Fruit fly (Drosophila melanogaster): ENCODE results near the gene nej.

- no peak for TF ChIP-seq CG15710 (tag; optimal IDR thresholded peaks at IDR 0.05)
- no peak for TF ChIP-seq D1 (tag; optimal IDR thresholded peaks at IDR 0.05)
- no peak for TF ChIP-seq Ets98B (GFP tag; IDR thresholded peaks at IDR 0.05)
- no peak for TF ChIP-seq CG14655 (GFP tag; optimal IDR thresholded peaks at IDR 0.05)
- TF ChIP-seq EcR (GFP tag; optimal IDR thresholded peaks at IDR 0.05): no peak
- TF ChIP-seq Pif1B (GFP tag; optimal IDR thresholded peaks at IDR 0.05): no peak
- TF ChIP-seq CG10348 (GFP tag; IDR thresholded peaks at IDR 0.05): no peak
- no peak for TF ChIP-seq Pif1A (GFP tag; optimal IDR thresholded peaks at IDR 0.05)
- no peak for TF ChIP-seq CG4496 (GFP tag; IDR thresholded peaks at IDR 0.05)
- TF ChIP-seq Snoo (tag; optimal IDR thresholded peaks at IDR 0.05): no peak
- TF ChIP-seq CG17806 (tag; optimal IDR thresholded peaks at IDR 0.05): no peak
- no peak for TF ChIP-seq CG8159 (tag; optimal IDR thresholded peaks at IDR 0.05)
- no peak for TF ChIP-seq CG13204 (GFP tag; optimal IDR thresholded peaks at IDR 0.05)
- no peak for TF ChIP-seq fd96Ca (GFP tag; IDR thresholded peaks at IDR 0.05)
Measured at dm6 chrX:9707820-9708487, 21.1 kb upstream of the nej start.
